Worm (Caenorhabditis elegans): ENCODE measurements around the gene rdy-2.
A peak's percentile ranks its signal among the peaks of the same experiment; 100 is the strongest.

rdy-2 gene

ce11 chrV:13584484-13584883 is 16.3 kb downstream of the rdy-2 start, which contains the start of gene F53F4.1:
Gene F53F4.1, plus strand, starts transcription at chrV:13584784.
- no peak for TF ChIP-seq fos-1 (tag; optimal IDR thresholded peaks at IDR 0.05)
- TF ChIP-seq set-16 (GFP tag; IDR thresholded peaks at IDR 0.05) = no peak
- no peak for TF ChIP-seq pha-4 (GFP tag; IDR thresholded peaks at IDR 0.05)
- no peak for TF ChIP-seq pha-4 (tag; optimal IDR thresholded peaks at IDR 0.05)
- TF ChIP-seq D1046.2 (GFP tag; IDR thresholded peaks at IDR 0.05) = no peak
- TF ChIP-seq egl-43 (GFP tag; IDR thresholded peaks at IDR 0.05) = no peak
- TF ChIP-seq lin-1 (GFP tag; IDR thresholded peaks at IDR 0.05) = no peak
- TF ChIP-seq zip-2 (tag; optimal IDR thresholded peaks at IDR 0.05) = no peak
- TF ChIP-seq hlh-30 (tag; optimal IDR thresholded peaks at IDR 0.05; ENCODE audit: insufficient read depth) = no peak
- no peak for TF ChIP-seq Y5F2A.4 (GFP tag; optimal IDR thresholded peaks at IDR 0.05)
- no peak for TF ChIP-seq attf-4 (tag; optimal IDR thresholded peaks at IDR 0.05)
- no peak for TF ChIP-seq dpl-1 (GFP tag; optimal IDR thresholded peaks at IDR 0.05)
- TF ChIP-seq egl-27 (tag; optimal IDR thresholded peaks at IDR 0.05) = no peak
- no peak for TF ChIP-seq saeg-2 (GFP tag; IDR thresholded peaks at IDR 0.05)
- TF ChIP-seq unc-62 (GFP tag; optimal IDR thresholded peaks at IDR 0.05 in 1 of 2) = no peak
- no peak for TF ChIP-seq unc-62 (tag; optimal IDR thresholded peaks at IDR 0.05)

ce11 chrV:13580696-13581095 is 20.1 kb downstream of the rdy-2 start, which contains the start of gene C50B8.5:
Gene C50B8.5, plus strand, starts transcription at chrV:13580968.
- TF ChIP-seq mep-1 (tag; optimal IDR thresholded peaks at IDR 0.05) (peak; percentile 8), dve-1 (tag; optimal IDR thresholded peaks at IDR 0.05; ENCODE audit: insufficient read depth) (peak; percentile 65), ceh-44 (GFP tag; IDR thresholded peaks at IDR 0.05) (no peak), duxl-1 (tag; optimal IDR thresholded peaks at IDR 0.05; ENCODE audit: poor library complexity) (peak; percentile 0), D1046.2 (GFP tag; IDR thresholded peaks at IDR 0.05) (no peak), lin-29 (GFP tag; IDR thresholded peaks at IDR 0.05) (no peak), nhr-6 (tag; optimal IDR thresholded peaks at IDR 0.05) (peak; percentile 88), hlh-11 (tag; optimal IDR thresholded peaks at IDR 0.05) (no peak), dmd-6 (GFP tag; IDR thresholded peaks at IDR 0.05) (peak; percentile 8; the same call in 1 of the 2 replicates), mes-2 (tag; optimal IDR thresholded peaks at IDR 0.05; ENCODE audit: poor library complexity, severe bottlenecking) (peak; percentile 53), unc-62 (GFP tag; optimal IDR thresholded peaks at IDR 0.05 in 1 of 2) (peak in 1 of 2 experiments; percentile 85), unc-62 (tag; optimal IDR thresholded peaks at IDR 0.05) (no peak), T20F7.1 (GFP tag; optimal IDR thresholded peaks at IDR 0.05) (no peak), pqm-1 (tag; optimal IDR thresholded peaks at IDR 0.05) (peak; percentile 63), daf-16 (GFP tag; optimal IDR thresholded peaks at IDR 0.05) (no peak), daf-16 (tag; optimal IDR thresholded peaks at IDR 0.05) (peak; percentile 70)

- no peak for TF ChIP-seq ctbp-1 (GFP tag; IDR thresholded peaks at IDR 0.05)
- TF ChIP-seq Y5F2A.4 (GFP tag; optimal IDR thresholded peaks at IDR 0.05) = no peak
- TF ChIP-seq F10B5.3 (tag; optimal IDR thresholded peaks at IDR 0.05) = no peak
- TF ChIP-seq fos-1 (tag; optimal IDR thresholded peaks at IDR 0.05) = no peak
- no peak for TF ChIP-seq daf-16 (GFP tag; optimal IDR thresholded peaks at IDR 0.05)
- TF ChIP-seq daf-16 (tag; optimal IDR thresholded peaks at IDR 0.05) = peak; percentile 77
- peak; percentile 50 for TF ChIP-seq nhr-28 (tag; optimal IDR thresholded peaks at IDR 0.05)
- peak; percentile 41; the same call in 1 of the 2 replicates for TF ChIP-seq dmd-6 (GFP tag; IDR thresholded peaks at IDR 0.05)
- TF ChIP-seq hmg-1.1 (GFP tag; IDR thresholded peaks at IDR 0.05) = no peak
- peak in 1 of 2 experiments; percentile 64 for TF ChIP-seq unc-62 (GFP tag; optimal IDR thresholded peaks at IDR 0.05 in 1 of 2)
- no peak for TF ChIP-seq unc-62 (tag; optimal IDR thresholded peaks at IDR 0.05)
- no peak for TF ChIP-seq nhr-25 (tag; optimal IDR thresholded peaks at IDR 0.05; ENCODE audit: borderline replicate concordance, insufficient read depth)
- peak; percentile 34 for TF ChIP-seq dve-1 (tag; optimal IDR thresholded peaks at IDR 0.05; ENCODE audit: insufficient read depth)
- no peak for TF ChIP-seq D1046.2 (GFP tag; IDR thresholded peaks at IDR 0.05)
- TF ChIP-seq aha-1 (tag) = no peak
- peak; percentile 26 for TF ChIP-seq mxl-3 (GFP tag; optimal IDR thresholded peaks at IDR 0.05)
- TF ChIP-seq hlh-11 (tag; optimal IDR thresholded peaks at IDR 0.05) = peak; percentile 36
- no peak for TF ChIP-seq ZK546.5 (tag; optimal IDR thresholded peaks at IDR 0.05)
- no peak for TF ChIP-seq mdl-1 (tag; optimal IDR thresholded peaks at IDR 0.05)
- peak; percentile 91 for TF ChIP-seq pqm-1 (tag; optimal IDR thresholded peaks at IDR 0.05)
Observed at ce11 chrV:13578637-13579036, 22.1 kb downstream of the rdy-2 start, which contains the start of gene C50B8.6. Gene C50B8.6, plus strand, starts transcription at chrV:13578972.
